Fruit fly (Drosophila melanogaster) whole organism, larva: ENCODE data around the gene CG31157.

Experiments used
- noc ChIP-seq: fragments of 200-800 bp; sonication (Bioruptor generic); optimal IDR thresholded peaks from 3 replicates; lab custom pipeline; 2019; ENCODE audit warnings: missing biosample characterization, mild to moderate bottlenecking, missing genetic modification characterization, moderate library complexity

CG31157 gene

dm6 chr3R:13063746-13064592 is 16.4 kb downstream of the CG31157 start:
- no peak for TF ChIP-seq noc (tag; lab: Kevin White, UChicago)

dm6 chr3R:13065180-13065757 is 17.7 kb downstream of the CG31157 start:
- TF ChIP-seq noc (tag; lab: Kevin White, UChicago) = no peak

DNA sequence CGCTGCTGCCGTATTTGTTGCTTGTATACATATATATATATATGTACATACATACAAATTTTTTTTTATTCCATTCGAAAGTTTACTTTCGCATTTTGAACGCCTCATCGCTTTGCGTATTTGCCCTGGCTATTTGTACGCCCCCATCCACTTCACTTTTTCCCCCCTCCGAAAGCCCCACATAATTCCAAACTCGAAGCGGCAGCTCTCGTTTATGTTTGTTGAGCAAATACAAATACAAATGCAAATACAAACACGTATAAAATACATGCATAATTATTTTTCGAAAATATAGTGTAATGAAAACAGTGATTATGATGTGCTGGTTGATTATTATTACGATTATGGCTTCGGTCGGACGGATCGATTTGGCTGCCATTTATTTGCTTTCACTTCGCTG is 20.5 kb downstream of the CG31157 start:
- peak; percentile 69 for TF ChIP-seq noc (tag; lab: Kevin White, UChicago)

DNA sequence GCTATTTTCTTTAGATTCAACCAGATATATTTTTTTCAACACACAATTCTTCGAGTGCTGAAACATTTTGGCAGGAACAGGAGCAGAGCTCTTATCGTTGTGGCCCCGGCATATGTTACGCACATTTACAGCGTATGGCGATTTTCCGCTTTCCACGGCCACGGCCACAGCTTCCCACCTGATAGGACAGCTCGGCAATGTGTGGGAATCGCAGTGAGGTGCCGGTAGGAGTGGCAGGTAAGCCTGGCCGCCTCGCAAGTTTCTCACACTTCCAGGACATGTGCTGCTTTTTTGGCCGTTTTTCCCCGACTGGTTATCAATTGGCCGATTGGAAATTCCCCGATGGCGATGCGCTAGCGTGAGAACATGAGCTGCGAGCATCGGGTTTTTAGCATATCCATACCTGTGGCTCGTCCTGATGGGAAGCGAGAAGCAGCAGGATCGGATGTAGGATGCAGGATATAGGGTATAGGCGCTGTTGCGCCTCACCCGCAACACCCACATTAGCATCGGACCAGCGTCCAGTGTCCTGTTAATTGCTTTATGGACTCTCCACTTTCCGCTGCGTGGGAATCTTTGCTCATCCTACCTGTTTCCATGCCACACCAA is 22.6 kb downstream of the CG31157 start:
- no peak for TF ChIP-seq noc (tag; lab: Kevin White, UChicago)

- no peak for TF ChIP-seq noc (tag; lab: Kevin White, UChicago)
Observed at dm6 chr3R:13072052-13072451, 24.5 kb downstream of the CG31157 start.

DNA sequence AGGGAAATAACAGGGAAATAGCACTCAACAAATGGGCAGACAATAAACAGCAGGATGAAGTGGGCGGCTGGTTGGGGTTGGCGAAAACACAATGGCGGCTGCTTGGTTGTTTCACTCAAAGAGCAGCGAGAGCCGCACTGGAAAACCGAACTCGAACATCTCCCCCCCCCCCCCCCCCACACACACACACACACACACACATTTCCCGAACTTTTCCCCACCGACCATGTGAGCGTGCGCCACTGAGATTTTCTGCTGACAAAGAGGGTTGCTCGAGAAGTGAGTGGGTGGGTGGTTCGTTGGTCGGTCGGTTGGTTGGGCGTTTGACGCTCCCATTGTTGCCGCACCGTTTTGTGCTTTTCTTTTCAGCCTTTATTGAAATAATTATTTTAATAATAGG is 25.6 kb downstream of the CG31157 start:
- TF ChIP-seq noc (tag; lab: Kevin White, UChicago) = no peak

DNA sequence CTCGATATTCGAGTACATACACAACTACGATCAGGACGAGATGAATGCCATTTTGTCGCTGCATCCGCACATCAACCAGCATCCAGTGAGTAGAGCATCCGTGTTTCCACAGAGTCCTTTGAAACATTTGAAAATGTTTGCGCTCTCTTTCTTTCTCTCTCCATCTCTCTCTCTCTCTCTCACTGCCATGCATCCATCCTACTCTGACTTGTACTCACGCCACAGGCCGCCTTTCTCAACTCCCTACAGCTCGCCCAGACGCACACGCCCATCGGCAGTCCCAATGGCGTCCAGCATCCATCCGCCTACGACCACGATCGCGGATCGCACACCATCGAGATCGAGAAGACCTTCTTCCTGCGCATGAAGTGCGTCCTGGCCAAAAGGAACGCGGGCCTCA is 27.1 kb downstream of the CG31157 start:
- TF ChIP-seq noc (tag; lab: Kevin White, UChicago) = no peak

DNA sequence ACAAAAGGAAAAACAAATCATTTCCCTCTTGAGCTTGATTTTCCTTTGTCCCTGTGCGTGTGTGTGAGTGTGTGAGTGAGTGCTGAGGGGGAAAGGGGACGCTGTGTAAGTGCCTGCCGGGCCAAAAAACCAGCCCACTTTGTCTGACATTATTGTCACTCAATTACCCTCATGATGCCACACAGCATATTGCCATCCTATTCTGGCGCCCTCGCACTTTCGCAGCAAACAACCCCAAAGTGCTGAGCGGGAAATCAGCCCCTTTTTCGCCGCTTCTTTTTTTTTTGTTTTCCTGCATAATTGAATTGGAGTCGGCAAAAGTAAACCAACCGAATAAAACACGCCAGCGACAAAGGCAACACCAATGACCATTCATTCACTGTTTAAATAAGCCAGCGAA is 28.2 kb downstream of the CG31157 start:
- no peak for TF ChIP-seq noc (tag; lab: Kevin White, UChicago)

DNA sequence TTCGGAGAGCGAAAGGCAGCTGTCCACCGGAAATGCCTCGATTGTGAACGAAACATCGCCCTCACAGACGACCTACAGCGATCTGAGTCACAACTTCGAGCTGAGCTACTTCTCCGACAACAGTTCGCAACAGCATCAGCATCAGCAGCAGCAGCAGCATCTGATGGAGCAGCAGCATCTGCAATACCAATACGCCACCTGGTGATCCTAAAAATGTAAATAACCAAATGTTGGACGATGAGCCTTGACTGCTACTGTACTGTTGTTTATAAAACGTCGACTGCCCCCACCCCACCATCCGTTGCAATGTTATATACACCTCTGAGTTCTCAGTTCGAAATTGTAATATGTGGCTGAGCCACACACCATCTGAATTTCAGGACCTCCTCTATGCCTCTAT is 29.7 kb downstream of the CG31157 start:
- TF ChIP-seq noc (tag; lab: Kevin White, UChicago) = no peak

DNA sequence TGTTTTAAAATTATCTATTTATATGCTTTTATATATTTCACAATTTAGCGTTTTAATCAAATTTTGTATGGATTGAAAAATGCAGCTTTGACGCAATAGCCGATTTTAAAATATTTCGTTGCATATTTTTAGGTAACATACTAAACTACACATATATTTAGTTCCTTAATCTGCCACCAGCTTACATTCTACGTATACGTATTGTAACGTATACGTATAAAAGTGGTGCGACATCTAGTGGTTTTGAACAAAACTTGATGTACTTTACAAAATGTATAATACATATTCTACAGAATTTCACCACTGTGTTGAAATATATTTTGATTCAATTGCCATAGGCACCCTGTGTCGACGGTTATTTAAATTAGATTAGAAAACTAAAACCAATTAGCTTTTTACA is 30.7 kb downstream of the CG31157 start:
- no peak for TF ChIP-seq noc (tag; lab: Kevin White, UChicago)

DNA sequence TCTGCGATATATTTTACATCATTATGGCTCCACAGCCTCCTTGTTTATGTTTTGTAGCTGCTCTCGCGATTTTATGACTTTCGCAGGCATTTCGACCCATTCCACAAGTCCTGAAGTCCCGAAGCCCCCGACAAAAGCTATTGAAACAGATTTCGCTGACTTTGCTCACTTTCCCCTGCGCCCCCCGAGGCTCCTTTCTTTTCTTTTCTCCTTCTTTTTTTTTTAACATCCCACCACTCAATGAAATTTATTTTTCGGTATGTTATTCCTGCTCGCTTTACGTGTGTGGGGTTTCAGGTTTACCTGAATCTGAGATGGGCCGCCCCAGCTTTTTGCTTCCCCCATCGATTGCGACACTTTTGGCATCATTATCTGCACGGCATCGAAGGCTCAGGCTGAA is 34.9 kb downstream of the CG31157 start:
- TF ChIP-seq noc (tag; lab: Kevin White, UChicago) = no peak

dm6 chr3R:13085924-13086323 is 38.4 kb downstream of the CG31157 start, which contains the start of gene CG43063:
TSS of gene CG43063 (plus strand) at chr3R:13086224.
- TF ChIP-seq noc (tag; lab: Kevin White, UChicago) = no peak

dm6 chr3R:13088395-13088794 is 40.9 kb downstream of the CG31157 start, which contains the start of gene timeout:
TSS of gene timeout (plus strand) at chr3R:13088651.
- no peak for TF ChIP-seq noc (tag; lab: Kevin White, UChicago)

- no peak for TF ChIP-seq noc (tag; lab: Kevin White, UChicago)
Observed at dm6 chr3R:13088942-13089341, 41.4 kb downstream of the CG31157 start, which contains the start of gene CG34308. TSS of gene CG34308 (plus strand) at chr3R:13089242.

DNA sequence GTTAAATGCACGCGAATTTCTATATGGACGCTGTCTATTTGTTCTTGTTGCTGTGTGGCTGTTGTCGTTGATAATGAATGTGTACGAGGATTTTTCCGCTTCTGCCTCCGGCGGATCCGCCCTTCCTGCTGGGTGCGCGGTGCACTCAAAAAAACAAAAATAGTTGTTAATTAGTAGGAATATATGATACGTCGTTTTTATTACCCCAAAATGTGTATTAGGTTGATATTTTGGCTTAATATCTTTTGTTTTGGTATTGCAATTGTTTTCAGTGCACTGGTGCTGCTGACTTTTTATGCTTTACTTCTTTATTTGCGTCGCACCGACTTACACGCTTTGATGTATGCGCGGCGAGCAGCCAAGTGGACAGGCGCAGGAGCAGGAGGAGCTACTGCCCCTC is 44.1 kb downstream of the CG31157 start:
- no peak for TF ChIP-seq noc (tag; lab: Kevin White, UChicago)
